Fruit fly (Drosophila melanogaster) whole organism, embryonic: ENCODE measurements around the gene Vha16-5.

Experiments
- BEAF-32 ChIP-seq: fragments of 200-800 bp; sonication (Bioruptor generic); optimal IDR thresholded peaks from 3 replicates; lab custom pipeline; 2017; ENCODE audit warnings: missing biosample characterization, missing genetic modification characterization, mild to moderate bottlenecking, moderate library complexity, missing genetic modification reagents
- Bgb ChIP-seq: fragments of 200-800 bp; sonication (Bioruptor generic); IDR thresholded peaks from 2 replicates; pipeline ENCODE4 v1.3.6; 2022; ENCODE audit warnings: missing biosample characterization, missing genetic modification characterization; ENCODE audit not compliant: partially characterized antibody
- CG11247 ChIP-seq: fragments of 200-800 bp; sonication (Bioruptor generic); IDR thresholded peaks from 2 replicates; pipeline ENCODE4 v1.3.6; 2022; ENCODE audit warnings: missing biosample characterization, missing genetic modification characterization
- CG11560 ChIP-seq: fragments of 200-800 bp; sonication (Bioruptor generic); IDR thresholded peaks from 3 replicates; pipeline ENCODE4 v1.3.6; 2022; ENCODE audit warnings: missing biosample characterization, missing genetic modification characterization
- CG12299 ChIP-seq: fragments of 200-800 bp; sonication (Bioruptor generic); optimal IDR thresholded peaks from 2 replicates; lab custom pipeline; 2018; ENCODE audit warnings: missing biosample characterization, mild to moderate bottlenecking, missing genetic modification characterization
- CG13775 ChIP-seq: fragments of 200-800 bp; sonication (Bioruptor generic); optimal IDR thresholded peaks from 3 replicates; lab custom pipeline; 2017; ENCODE audit warnings: missing biosample characterization, mild to moderate bottlenecking, missing genetic modification characterization
- CG15696 ChIP-seq: fragments of 200-800 bp; sonication (Bioruptor generic); optimal IDR thresholded peaks from 2 replicates; lab custom pipeline; 2019; ENCODE audit warnings: missing biosample characterization, mild to moderate bottlenecking, missing genetic modification characterization, moderate library complexity
- CG1647 ChIP-seq: fragments of 200-800 bp; sonication (Bioruptor generic); optimal IDR thresholded peaks from 3 replicates; lab custom pipeline; 2016; ENCODE audit warnings: missing biosample characterization, missing genetic modification characterization
- CG18764 ChIP-seq: fragments of 200-800 bp; sonication (Bioruptor generic); optimal IDR thresholded peaks from 3 replicates; lab custom pipeline; 2016; ENCODE audit warnings: missing biosample characterization, missing genetic modification characterization
- CG30403 ChIP-seq: fragments of 200-800 bp; sonication (Bioruptor generic); optimal IDR thresholded peaks from 3 replicates; lab custom pipeline; 2016; ENCODE audit warnings: missing biosample characterization, missing genetic modification characterization
- CG32772 ChIP-seq: fragments of 200-800 bp; sonication (Bioruptor generic); IDR thresholded peaks from 2 replicates; pipeline ENCODE4 v1.3.6; 2022; ENCODE audit warnings: missing biosample characterization, missing genetic modification characterization
- CG34224 ChIP-seq: fragments of 200-800 bp; sonication (Bioruptor generic); IDR thresholded peaks from 3 replicates; pipeline ENCODE4 v1.3.6; 2022; ENCODE audit warnings: missing biosample characterization, missing genetic modification characterization; ENCODE audit not compliant: partially characterized antibody
- CG3838 ChIP-seq: fragments of 200-800 bp; sonication (Bioruptor generic); optimal IDR thresholded peaks from 3 replicates; lab custom pipeline; 2016; ENCODE audit warnings: missing biosample characterization, missing genetic modification characterization
- CG3995 ChIP-seq: fragments of 200-800 bp; sonication (Bioruptor generic); optimal IDR thresholded peaks from 3 replicates; lab custom pipeline; 2016; ENCODE audit warnings: missing biosample characterization, missing genetic modification characterization
- CG5245 ChIP-seq: fragments of 200-800 bp; sonication (Bioruptor generic); optimal IDR thresholded peaks from 3 replicates; lab custom pipeline; 2016; ENCODE audit warnings: missing biosample characterization, missing genetic modification characterization
- CG6683 ChIP-seq: fragments of 200-800 bp; sonication (Bioruptor generic); optimal IDR thresholded peaks from 2 replicates; lab custom pipeline; 2017; ENCODE audit warnings: missing biosample characterization, mild to moderate bottlenecking, missing genetic modification characterization, missing genetic modification reagents
- CG6765 ChIP-seq: fragments of 200-800 bp; sonication (Bioruptor generic); optimal IDR thresholded peaks from 3 replicates; lab custom pipeline; 2017; ENCODE audit warnings: missing biosample characterization, mild to moderate bottlenecking, missing genetic modification characterization
- CG8388 ChIP-seq: fragments of 200-800 bp; sonication (Bioruptor generic); optimal IDR thresholded peaks from 2 replicates; lab custom pipeline; 2019; ENCODE audit warnings: missing biosample characterization, mild to moderate bottlenecking, missing genetic modification characterization, moderate library complexity
- CG8478 ChIP-seq: fragments of >200 bp; optimal IDR thresholded peaks from 2 replicates; lab custom pipeline; 2018
- CG9215 ChIP-seq: fragments of 200-800 bp; sonication (Bioruptor generic); IDR thresholded peaks from 2 replicates; pipeline ENCODE4 v1.3.6; 2022; ENCODE audit warnings: missing biosample characterization, missing genetic modification characterization
- CG9932 ChIP-seq: fragments of 200-800 bp; sonication (Bioruptor generic); IDR thresholded peaks from 2 replicates; pipeline ENCODE4 v1.3.6; 2022; ENCODE audit warnings: missing biosample characterization, missing genetic modification characterization
- Dip2 ChIP-seq: fragments of 200-800 bp; sonication (Bioruptor generic); IDR thresholded peaks from 2 replicates; pipeline ENCODE4 v1.3.6; 2022; ENCODE audit warnings: missing biosample characterization, missing genetic modification characterization
- Doc3 ChIP-seq: fragments of 200-800 bp; sonication (Bioruptor generic); IDR thresholded peaks from 3 replicates; pipeline ENCODE4 v1.3.6; 2022; ENCODE audit warnings: missing biosample characterization, missing genetic modification characterization; ENCODE audit not compliant: partially characterized antibody
- MTF-1 ChIP-seq: fragments of 200-800 bp; sonication (Bioruptor generic); optimal IDR thresholded peaks from 2 replicates; lab custom pipeline; 2018; ENCODE audit warnings: missing biosample characterization, mild to moderate bottlenecking, missing genetic modification characterization, borderline replicate concordance
- Spps ChIP-seq: fragments of 200-800 bp; sonication (Bioruptor generic); optimal IDR thresholded peaks from 2 replicates; lab custom pipeline; 2018; ENCODE audit warnings: missing biosample characterization, mild to moderate bottlenecking, missing genetic modification characterization
- Vsx1 ChIP-seq: fragments of 200-800 bp; sonication (Bioruptor generic); optimal IDR thresholded peaks from 2 replicates; lab custom pipeline; 2017; ENCODE audit warnings: missing biosample characterization, mild to moderate bottlenecking, missing genetic modification characterization, missing genetic modification reagents
- cad ChIP-seq: fragments of >200 bp; optimal IDR thresholded peaks from 2 replicates; lab custom pipeline; 2017; ENCODE audit warnings: missing biosample characterization, missing genetic modification characterization
- caup ChIP-seq: fragments of 200-800 bp; sonication (Bioruptor generic); optimal IDR thresholded peaks from 3 replicates; lab custom pipeline; 2017; ENCODE audit warnings: missing biosample characterization, mild to moderate bottlenecking, missing genetic modification characterization, moderate library complexity; ENCODE audit not compliant: severe bottlenecking
- disco-r ChIP-seq: fragments of 200-800 bp; sonication (Bioruptor generic); optimal IDR thresholded peaks from 2 replicates; lab custom pipeline; 2016; ENCODE audit warnings: missing biosample characterization, missing genetic modification characterization
- dmrt11E ChIP-seq: fragments of 200-800 bp; sonication (Bioruptor generic); optimal IDR thresholded peaks from 3 replicates; lab custom pipeline; 2018; ENCODE audit warnings: missing biosample characterization, mild to moderate bottlenecking, missing genetic modification characterization, moderate library complexity
- dpn ChIP-seq, 2 experiments: fragments of 200-800 bp; sonication (Bioruptor generic); optimal IDR thresholded peaks; 3 replicates each; lab custom pipeline; 2016; ENCODE audit warnings: missing biosample characterization in 2 of 2, missing genetic modification characterization in 2 of 2
- dysf ChIP-seq: fragments of 200-800 bp; sonication (Bioruptor generic); IDR thresholded peaks from 3 replicates; pipeline ENCODE4 v1.3.6; 2022; ENCODE audit warnings: missing biosample characterization, missing genetic modification characterization
- esg ChIP-seq: fragments of 200-800 bp; sonication (Bioruptor generic); conservative IDR thresholded peaks from 2 replicates; pipeline ENCODE4 v1.3.6; 2022; ENCODE audit warnings: missing biosample characterization, missing genetic modification characterization
- fu2 ChIP-seq: fragments of 200-800 bp; sonication (Bioruptor generic); optimal IDR thresholded peaks from 2 replicates; lab custom pipeline; 2016; ENCODE audit warnings: missing biosample characterization, missing genetic modification characterization
- gfzf ChIP-seq: fragments of 200-800 bp; sonication (Bioruptor generic); optimal IDR thresholded peaks from 2 replicates; lab custom pipeline; 2016; ENCODE audit warnings: missing biosample characterization, mild to moderate bottlenecking, missing genetic modification characterization, moderate library complexity
- hbn ChIP-seq: fragments of 200-800 bp; sonication (Bioruptor generic); IDR thresholded peaks from 2 replicates; pipeline ENCODE4 v1.3.6; 2022; ENCODE audit warnings: missing biosample characterization, missing genetic modification characterization; ENCODE audit not compliant: partially characterized antibody
- hkb ChIP-seq, 2 experiments: fragments of 200-800 bp in 1 of 2; fragments of >200 bp in 1 of 2; sonication (Bioruptor generic) in 1 of 2; IDR thresholded peaks in 1 of 2; optimal IDR thresholded peaks in 1 of 2; 2 replicates each; pipeline versions ENCODE4 v1.3.6 to Lab custom; 2017 to 2022; ENCODE audit warnings: missing biosample characterization in 1 of 2, missing genetic modification characterization in 1 of 2
- inv ChIP-seq: fragments of 200-800 bp; sonication (Bioruptor generic); IDR thresholded peaks from 2 replicates; pipeline ENCODE4 v1.3.6; 2022; ENCODE audit warnings: missing biosample characterization, missing genetic modification characterization; ENCODE audit not compliant: partially characterized antibody
- lilli ChIP-seq: fragments of 200-800 bp; sonication (Bioruptor generic); optimal IDR thresholded peaks from 3 replicates; lab custom pipeline; 2016; ENCODE audit warnings: missing biosample characterization, missing genetic modification characterization
- lola ChIP-seq, 3 experiments: fragments of >200 bp in 2 of 3; fragments of 200-800 bp in 1 of 3; sonication (Bioruptor generic) in 1 of 3; optimal IDR thresholded peaks; 2 replicates each; lab custom pipeline; 2017 to 2019; ENCODE audit warnings: missing biosample characterization in 3 of 3, missing genetic modification characterization in 3 of 3, mild to moderate bottlenecking in 1 of 3, moderate library complexity in 1 of 3
- nerfin-1 ChIP-seq: fragments of 200-800 bp; sonication (Bioruptor generic); optimal IDR thresholded peaks from 3 replicates; lab custom pipeline; 2019; ENCODE audit warnings: missing biosample characterization, mild to moderate bottlenecking, missing genetic modification characterization, moderate library complexity
- nmo ChIP-seq: fragments of 200-800 bp; sonication (Bioruptor generic); optimal IDR thresholded peaks from 2 replicates; lab custom pipeline; 2018; ENCODE audit warnings: missing biosample characterization, mild to moderate bottlenecking, missing genetic modification characterization, moderate library complexity
- onecut ChIP-seq: fragments of 200-800 bp; sonication (Bioruptor generic); IDR thresholded peaks from 2 replicates; pipeline ENCODE4 v1.3.6; 2022; ENCODE audit warnings: missing biosample characterization, missing genetic modification characterization
- pita ChIP-seq: fragments of 200-800 bp; sonication (Bioruptor generic); optimal IDR thresholded peaks from 2 replicates; lab custom pipeline; 2017; ENCODE audit warnings: missing biosample characterization, mild to moderate bottlenecking, missing genetic modification characterization
- pum ChIP-seq: fragments of 200-800 bp; sonication (Bioruptor generic); optimal IDR thresholded peaks from 2 replicates; lab custom pipeline; 2016; ENCODE audit warnings: missing biosample characterization, missing genetic modification characterization
- sna ChIP-seq: fragments of 200-800 bp; sonication (Bioruptor generic); IDR thresholded peaks from 2 replicates; pipeline ENCODE4 v1.3.6; 2022; ENCODE audit warnings: missing biosample characterization, missing genetic modification characterization; ENCODE audit not compliant: partially characterized antibody
- sr ChIP-seq: fragments of 200-800 bp; sonication (Bioruptor generic); IDR thresholded peaks from 3 replicates; pipeline ENCODE4 v1.3.6; 2022; ENCODE audit warnings: missing biosample characterization, missing genetic modification characterization
- stc ChIP-seq: fragments of 200-800 bp; sonication (Bioruptor generic); IDR thresholded peaks from 2 replicates; pipeline ENCODE4 v1.3.6; 2022; ENCODE audit warnings: missing biosample characterization, missing genetic modification characterization
- stwl ChIP-seq: fragments of 200-800 bp; sonication (Bioruptor generic); optimal IDR thresholded peaks from 3 replicates; lab custom pipeline; 2018; ENCODE audit warnings: missing biosample characterization, mild to moderate bottlenecking, missing genetic modification characterization, moderate library complexity

Gene Vha16-5

DNA sequence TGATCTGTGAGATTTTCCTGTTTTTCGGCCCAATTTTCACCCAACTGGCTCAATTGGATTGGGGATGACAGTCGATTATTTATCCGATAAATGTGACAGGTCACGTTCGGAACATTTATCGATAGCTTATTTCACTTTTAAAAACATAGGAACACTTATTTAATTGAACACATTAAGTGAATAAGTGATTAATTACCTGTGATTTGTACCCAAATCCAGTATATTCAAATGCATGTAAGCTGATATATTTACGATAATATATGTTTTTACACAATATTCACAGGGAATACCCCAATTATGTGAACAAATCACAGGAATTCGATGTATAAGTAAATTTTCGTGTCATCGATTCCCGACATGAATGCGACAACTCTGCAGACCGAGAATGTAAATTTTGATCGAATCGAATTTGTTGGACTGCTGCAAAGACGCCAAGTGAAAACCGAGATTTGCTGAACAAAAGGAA lies 4.5 kb downstream of the Vha16-5 start, which contains the start of the genes EMC3 and Dpy-30L1 (continued):
- TF ChIP-seq dpn (GFP tag; optimal IDR thresholded peaks at IDR 0.05; lab: Kevin White, UChicago) (peak; percentile 50 to 63), CG1647 (GFP tag; lab: Kevin White, UChicago) (peak; percentile 24), CG18764 (GFP tag; lab: Kevin White, UChicago) (peak; percentile 18), dysf (GFP tag; lab: Robert Waterston, UW) (peak; percentile 57; the same call in 2 of the 3 replicates), stwl (tag; lab: Kevin White, UChicago) (peak; percentile 93), inv (peak; percentile 73), gfzf (GFP tag; lab: Kevin White, UChicago) (peak; percentile 7), esg (GFP tag; lab: Robert Waterston, UW) (0 out of 2 replicates have a peak, but pooled peaks have one; percentile 19), CG11560 (peak; percentile 73), CG6765 (GFP tag; lab: Kevin White, UChicago) (peak; percentile 0), CG6683 (GFP tag; lab: Kevin White, UChicago) (no peak), onecut (GFP tag; lab: Robert Waterston, UW) (peak; percentile 30; the same call in 1 of the 2 replicates), CG9215 (GFP tag; lab: Robert Waterston, UW) (peak; percentile 49; the same call in 1 of the 2 replicates), disco-r (GFP tag; lab: Kevin White, UChicago) (peak; percentile 18), CG8478 (lab: Kevin White, UChicago) (no peak), Doc3 (GFP tag; lab: Robert Waterston, UW) (peak; percentile 85), cad (GFP tag; lab: Kevin White, UChicago) (no peak), Dip2 (GFP tag; lab: Robert Waterston, UW) (no peak), sna (GFP tag; lab: Robert Waterston, UW) (peak; percentile 91), CG15696 (tag; lab: Kevin White, UChicago) (peak; percentile 41), sr (no peak), stc (GFP tag; lab: Robert Waterston, UW) (no peak), CG13775 (GFP tag; lab: Kevin White, UChicago) (peak; percentile 70), hbn (peak; percentile 84), lilli (GFP tag; lab: Kevin White, UChicago) (peak; percentile 78), CG34224 (GFP tag; lab: Robert Waterston, UW) (peak; percentile 81), CG9932 (GFP tag; lab: Robert Waterston, UW) (peak; percentile 69), CG32772 (GFP tag; lab: Robert Waterston, UW) (no peak), nerfin-1 (tag; lab: Kevin White, UChicago) (peak; percentile 41), CG3995 (GFP tag; lab: Kevin White, UChicago) (peak; percentile 99), hkb (optimal IDR thresholded peaks at IDR 0.05; lab: Kevin White, UChicago) (no peak), hkb (GFP tag; IDR thresholded peaks at IDR 0.05; lab: Robert Waterston, UW) (peak; percentile 57), CG5245 (GFP tag; lab: Kevin White, UChicago) (no peak), BEAF-32 (GFP tag; lab: Kevin White, UChicago) (peak; percentile 91), MTF-1 (no peak), fu2 (GFP tag; lab: Kevin White, UChicago) (peak; percentile 26), nmo (GFP tag; lab: Kevin White, UChicago) (peak; percentile 74), caup (GFP tag; lab: Kevin White, UChicago) (peak; percentile 10), CG12299 (tag; lab: Kevin White, UChicago) (peak; percentile 15), Bgb (GFP tag; lab: Robert Waterston, UW) (peak; percentile 75), pita (GFP tag; lab: Kevin White, UChicago) (no peak), lola (GFP tag; optimal IDR thresholded peaks at IDR 0.05; lab: Kevin White, UChicago) (peak in 1 of 3 experiments; percentile 50), CG3838 (no peak), CG11247 (GFP tag; lab: Robert Waterston, UW) (0 out of 2 replicates have a peak, but pooled peaks have one; percentile 16), dmrt11E (tag; lab: Kevin White, UChicago) (peak; percentile 63), CG30403 (GFP tag; lab: Kevin White, UChicago) (peak; percentile 79), pum (peak; percentile 30), CG8388 (GFP tag; lab: Kevin White, UChicago) (peak; percentile 34), Vsx1 (GFP tag; lab: Kevin White, UChicago) (no peak), Spps (tag; lab: Kevin White, UChicago) (no peak)
